Fruit fly (Drosophila melanogaster): ENCODE data around the gene CG4459.

dm6 chr3R:19904865-19905373 is 23.5 kb downstream of the CG4459 start, which contains the start of the genes Surf6 and RhoGAP92B:
- peak; percentile 44 for TF ChIP-seq CG9139 (GFP tag; optimal IDR thresholded peaks at IDR 0.05)
- peak; percentile 43 for TF ChIP-seq dsx (GFP tag; optimal IDR thresholded peaks at IDR 0.05; ENCODE audit: poor library complexity, severe bottlenecking)
- TF ChIP-seq CG10631 (GFP tag; optimal IDR thresholded peaks at IDR 0.05), result no peak
- TF ChIP-seq CG8632 (GFP tag; optimal IDR thresholded peaks at IDR 0.05), result no peak
- TF ChIP-seq Sox14 (GFP tag; optimal IDR thresholded peaks at IDR 0.05), result peak; percentile 76
- TF ChIP-seq Gug (GFP tag; IDR thresholded peaks at IDR 0.05), result 0 out of 2 replicates have a peak, but pooled peaks have one; percentile 22
- TF ChIP-seq net (GFP tag; optimal IDR thresholded peaks at IDR 0.05), result peak; percentile 62
- no peak for TF ChIP-seq Lpt (GFP tag; optimal IDR thresholded peaks at IDR 0.05)
- no peak for TF ChIP-seq Eip93F (GFP tag; optimal IDR thresholded peaks at IDR 0.05)
- TF ChIP-seq esn (GFP tag; optimal IDR thresholded peaks at IDR 0.05), result peak; percentile 50
- peak; percentile 66 for TF ChIP-seq CG31627 (GFP tag; optimal IDR thresholded peaks at IDR 0.05)
- TF ChIP-seq CG6276 (GFP tag; optimal IDR thresholded peaks at IDR 0.05), result no peak

Data from whole organism, prepupa.